Fruit fly (Drosophila melanogaster) whole organism, embryonic: Measurements from ENCODE around the gene CG31800.

ENCODE experiments used
- Atf-2 ChIP-seq: fragments of 200-800 bp; sonication (Bioruptor generic); optimal IDR thresholded peaks from 2 replicates; lab custom pipeline; 2016; ENCODE audit warnings: missing biosample characterization, missing genetic modification characterization
- CG10321 ChIP-seq: fragments of 200-800 bp; sonication (Bioruptor generic); IDR thresholded peaks from 2 replicates; pipeline ENCODE4 v1.3.6; 2022; ENCODE audit warnings: missing biosample characterization, missing genetic modification characterization
- CG11560 ChIP-seq: fragments of 200-800 bp; sonication (Bioruptor generic); IDR thresholded peaks from 3 replicates; pipeline ENCODE4 v1.3.6; 2022; ENCODE audit warnings: missing biosample characterization, missing genetic modification characterization
- CG12236 ChIP-seq: fragments of 200-800 bp; sonication (Bioruptor generic); optimal IDR thresholded peaks from 2 replicates; lab custom pipeline; 2016; ENCODE audit warnings: missing biosample characterization, missing genetic modification characterization
- CG12299 ChIP-seq: fragments of 200-800 bp; sonication (Bioruptor generic); optimal IDR thresholded peaks from 2 replicates; lab custom pipeline; 2018; ENCODE audit warnings: missing biosample characterization, mild to moderate bottlenecking, missing genetic modification characterization
- CG12391 ChIP-seq: fragments of 200-800 bp; sonication (Bioruptor generic); optimal IDR thresholded peaks from 3 replicates; lab custom pipeline; 2018; ENCODE audit warnings: missing biosample characterization, mild to moderate bottlenecking, missing genetic modification characterization, moderate library complexity
- CG13123 ChIP-seq: fragments of 200-800 bp; sonication (Bioruptor generic); optimal IDR thresholded peaks from 2 replicates; lab custom pipeline; 2016; ENCODE audit warnings: missing biosample characterization, missing genetic modification characterization
- CG1529 ChIP-seq: fragments of 200-800 bp; sonication (Bioruptor generic); optimal IDR thresholded peaks from 3 replicates; lab custom pipeline; 2018; ENCODE audit warnings: missing biosample characterization, missing genetic modification characterization
- CG18262 ChIP-seq: fragments of 200-800 bp; optimal IDR thresholded peaks from 3 replicates; lab custom pipeline; 2019; ENCODE audit warnings: missing biosample characterization, mild to moderate bottlenecking, missing genetic modification characterization, moderate library complexity
- CG2116 ChIP-seq: fragments of 200-800 bp; sonication (Bioruptor generic); optimal IDR thresholded peaks from 3 replicates; lab custom pipeline; 2018; ENCODE audit warnings: missing biosample characterization, mild to moderate bottlenecking, missing genetic modification characterization
- CG2889 ChIP-seq: fragments of 200-800 bp; sonication (Bioruptor generic); IDR thresholded peaks from 3 replicates; pipeline ENCODE4 v1.3.6; 2022; ENCODE audit warnings: missing biosample characterization, missing genetic modification characterization
- CG30020 ChIP-seq: fragments of 200-800 bp; optimal IDR thresholded peaks from 2 replicates; lab custom pipeline; 2019; ENCODE audit warnings: missing biosample characterization, mild to moderate bottlenecking, missing genetic modification characterization, moderate library complexity
- CG31365 ChIP-seq: fragments of 200-800 bp; sonication (Bioruptor generic); optimal IDR thresholded peaks from 2 replicates; lab custom pipeline; 2018; ENCODE audit warnings: missing biosample characterization, mild to moderate bottlenecking, missing genetic modification characterization
- CG4424 ChIP-seq: fragments of 200-800 bp; sonication (Bioruptor generic); optimal IDR thresholded peaks from 3 replicates; lab custom pipeline; 2016; ENCODE audit warnings: missing biosample characterization, missing genetic modification characterization
- CG6175 ChIP-seq: fragments of 200-800 bp; sonication (Bioruptor generic); IDR thresholded peaks from 3 replicates; pipeline ENCODE4 v1.3.6; 2022; ENCODE audit warnings: missing biosample characterization, missing genetic modification characterization
- CG7357 ChIP-seq: fragments of 200-800 bp; sonication (Bioruptor generic); IDR thresholded peaks from 3 replicates; pipeline ENCODE4 v1.3.6; 2022; ENCODE audit warnings: missing biosample characterization, missing genetic modification characterization
- CG8478 ChIP-seq: fragments of >200 bp; optimal IDR thresholded peaks from 2 replicates; lab custom pipeline; 2018
- CG9437 ChIP-seq: fragments of 200-800 bp; sonication (Bioruptor generic); optimal IDR thresholded peaks from 2 replicates; lab custom pipeline; 2018; ENCODE audit warnings: missing biosample characterization, mild to moderate bottlenecking, missing genetic modification characterization
- CkIIα-i1 ChIP-seq: fragments of 200-800 bp; sonication (Bioruptor generic); IDR thresholded peaks from 2 replicates; pipeline ENCODE4 v1.3.6; 2022; ENCODE audit warnings: missing biosample characterization, missing genetic modification characterization
- Dbx ChIP-seq: fragments of 200-800 bp; sonication (Bioruptor generic); IDR thresholded peaks from 3 replicates; pipeline ENCODE4 v1.3.6; 2022; ENCODE audit warnings: missing biosample characterization, missing genetic modification characterization
- Drgx ChIP-seq: fragments of 200-800 bp; sonication (Bioruptor generic); IDR thresholded peaks from 2 replicates; pipeline ENCODE4 v1.3.6; 2022; ENCODE audit warnings: missing biosample characterization, missing genetic modification characterization
- Hmr ChIP-seq: fragments of 200-800 bp; sonication (Bioruptor generic); optimal IDR thresholded peaks from 3 replicates; lab custom pipeline; 2017; ENCODE audit warnings: mild to moderate bottlenecking, missing biosample characterization, missing genetic modification reagents, missing genetic modification characterization
- Lim3 ChIP-seq: fragments of 200-800 bp; sonication (Bioruptor generic); IDR thresholded peaks from 2 replicates; pipeline ENCODE4 v1.3.6; 2022; ENCODE audit warnings: missing biosample characterization, missing genetic modification characterization
- MTF-1 ChIP-seq: fragments of 200-800 bp; sonication (Bioruptor generic); optimal IDR thresholded peaks from 2 replicates; lab custom pipeline; 2018; ENCODE audit warnings: missing biosample characterization, mild to moderate bottlenecking, missing genetic modification characterization, borderline replicate concordance
- NC2α ChIP-seq: fragments of 200-800 bp; sonication (Bioruptor generic); optimal IDR thresholded peaks from 2 replicates; lab custom pipeline; 2016; ENCODE audit warnings: missing biosample characterization, missing genetic modification characterization
- Nf-YB ChIP-seq: fragments of 200-800 bp; sonication (Bioruptor generic); optimal IDR thresholded peaks from 3 replicates; lab custom pipeline; 2019; ENCODE audit warnings: missing biosample characterization, mild to moderate bottlenecking, missing genetic modification characterization, moderate library complexity
- NfI ChIP-seq: fragments of 200-800 bp; sonication (Bioruptor generic); optimal IDR thresholded peaks from 3 replicates; lab custom pipeline; 2018; ENCODE audit warnings: missing biosample characterization, mild to moderate bottlenecking, missing genetic modification characterization, moderate library complexity
- Pdp1 ChIP-seq, 2 experiments: fragments of 200-800 bp; sonication (Bioruptor generic); optimal IDR thresholded peaks; 3 replicates each; lab custom pipeline; 2016; ENCODE audit warnings: missing biosample characterization in 2 of 2, missing genetic modification characterization in 2 of 2, mild to moderate bottlenecking in 1 of 2, moderate library complexity in 1 of 2
- Side ChIP-seq: fragments of 200-800 bp; sonication (Bioruptor generic); optimal IDR thresholded peaks from 2 replicates; lab custom pipeline; 2016; ENCODE audit warnings: missing biosample characterization, missing genetic modification characterization
- ato ChIP-seq: fragments of 200-800 bp; sonication (Bioruptor generic); IDR thresholded peaks from 2 replicates; pipeline ENCODE4 v1.3.6; 2022; ENCODE audit warnings: missing biosample characterization, missing genetic modification characterization; ENCODE audit not compliant: partially characterized antibody
- br ChIP-seq: fragments of >200 bp; optimal IDR thresholded peaks from 2 replicates; lab custom pipeline; 2017
- cad ChIP-seq: fragments of >200 bp; optimal IDR thresholded peaks from 2 replicates; lab custom pipeline; 2017; ENCODE audit warnings: missing biosample characterization, missing genetic modification characterization
- crc ChIP-seq: fragments of 200-800 bp; sonication (Bioruptor generic); optimal IDR thresholded peaks from 2 replicates; lab custom pipeline; 2016; ENCODE audit warnings: missing biosample characterization, missing genetic modification characterization
- da ChIP-seq: fragments of 200-800 bp; sonication (Bioruptor generic); optimal IDR thresholded peaks from 2 replicates; lab custom pipeline; 2016; ENCODE audit warnings: missing biosample characterization, missing genetic modification characterization
- danr ChIP-seq: fragments of 200-800 bp; sonication (Bioruptor generic); IDR thresholded peaks from 2 replicates; pipeline ENCODE4 v1.3.6; 2022; ENCODE audit warnings: missing biosample characterization, missing genetic modification characterization
- gcm ChIP-seq: fragments of 200-800 bp; sonication (Bioruptor generic); optimal IDR thresholded peaks from 2 replicates; lab custom pipeline; 2019; ENCODE audit warnings: missing biosample characterization, mild to moderate bottlenecking, missing genetic modification characterization, moderate library complexity
- gfzf ChIP-seq: fragments of 200-800 bp; sonication (Bioruptor generic); optimal IDR thresholded peaks from 2 replicates; lab custom pipeline; 2016; ENCODE audit warnings: missing biosample characterization, mild to moderate bottlenecking, missing genetic modification characterization, moderate library complexity
- grau ChIP-seq: fragments of 200-800 bp; optimal IDR thresholded peaks from 3 replicates; lab custom pipeline; 2019; ENCODE audit warnings: missing biosample characterization, mild to moderate bottlenecking, missing genetic modification characterization, moderate library complexity
- gsb ChIP-seq: fragments of 200-800 bp; sonication (Bioruptor generic); IDR thresholded peaks from 2 replicates; pipeline ENCODE4 v1.3.6; 2022; ENCODE audit warnings: missing biosample characterization, missing genetic modification characterization
- h ChIP-seq: fragments of >200 bp; optimal IDR thresholded peaks from 2 replicates; lab custom pipeline; 2017
- insv ChIP-seq, 2 experiments: fragments of 200-800 bp; sonication (Bioruptor generic); optimal IDR thresholded peaks; 3 replicates each; lab custom pipeline; 2016 to 2018; ENCODE audit warnings: missing biosample characterization in 2 of 2, missing genetic modification characterization in 2 of 2
- lola ChIP-seq, 3 experiments: fragments of >200 bp in 2 of 3; fragments of 200-800 bp in 1 of 3; sonication (Bioruptor generic) in 1 of 3; optimal IDR thresholded peaks; 2 replicates each; lab custom pipeline; 2017 to 2019; ENCODE audit warnings: missing biosample characterization in 3 of 3, missing genetic modification characterization in 3 of 3, mild to moderate bottlenecking in 1 of 3, moderate library complexity in 1 of 3
- nom ChIP-seq: fragments of 200-800 bp; sonication (Bioruptor generic); optimal IDR thresholded peaks from 2 replicates; lab custom pipeline; 2017; ENCODE audit warnings: missing biosample characterization, missing genetic modification characterization, mild to moderate bottlenecking, moderate library complexity, missing genetic modification reagents
- odd ChIP-seq: fragments of 200-800 bp; sonication (Bioruptor generic); optimal IDR thresholded peaks from 2 replicates; lab custom pipeline; 2017; ENCODE audit warnings: missing biosample characterization, mild to moderate bottlenecking, missing genetic modification characterization
- pita ChIP-seq: fragments of 200-800 bp; sonication (Bioruptor generic); optimal IDR thresholded peaks from 2 replicates; lab custom pipeline; 2017; ENCODE audit warnings: missing biosample characterization, mild to moderate bottlenecking, missing genetic modification characterization
- pros ChIP-seq: fragments of 200-800 bp; sonication (Bioruptor generic); optimal IDR thresholded peaks from 3 replicates; lab custom pipeline; 2019; ENCODE audit warnings: missing biosample characterization, mild to moderate bottlenecking, missing genetic modification characterization, moderate library complexity
- repo ChIP-seq: fragments of 200-800 bp; sonication (Bioruptor generic); optimal IDR thresholded peaks from 2 replicates; lab custom pipeline; 2016; ENCODE audit warnings: missing biosample characterization, missing genetic modification characterization
- sc ChIP-seq, 3 experiments: fragments of >200 bp in 2 of 3; fragments of 200-800 bp in 1 of 3; sonication (Bioruptor generic) in 1 of 3; optimal IDR thresholded peaks; 2 replicates in 2 of 3; 3 replicates in 1 of 3; lab custom pipeline; 2017; ENCODE audit warnings: mild to moderate bottlenecking in 1 of 3, missing biosample characterization in 1 of 3, missing genetic modification characterization in 1 of 3, missing genetic modification reagents in 1 of 3
- sug ChIP-seq: fragments of 200-800 bp; optimal IDR thresholded peaks from 2 replicates; lab custom pipeline; 2019; ENCODE audit warnings: missing biosample characterization, mild to moderate bottlenecking, missing genetic modification characterization, moderate library complexity
- tna ChIP-seq: fragments of 200-800 bp; sonication (Bioruptor generic); IDR thresholded peaks from 2 replicates; pipeline ENCODE4 v1.3.6; 2022; ENCODE audit warnings: missing biosample characterization, missing genetic modification characterization; ENCODE audit not compliant: partially characterized antibody
- tx ChIP-seq: fragments of 200-800 bp; sonication (Bioruptor generic); optimal IDR thresholded peaks from 2 replicates; lab custom pipeline; 2016; ENCODE audit warnings: missing biosample characterization, missing genetic modification characterization
- zen2 ChIP-seq: fragments of 200-800 bp; sonication (Bioruptor generic); IDR thresholded peaks from 3 replicates; pipeline ENCODE4 v1.3.6; 2022; ENCODE audit warnings: missing biosample characterization, missing genetic modification characterization; ENCODE audit not compliant: partially characterized antibody

The CG31800 gene

dm6 chr2L:19058916-19059315, 24.5 kb upstream of the CG31800 start, which contains the start of gene Phlpp (continued):
- TF ChIP-seq tna (GFP tag; lab: Robert Waterston, UW) (no peak), nom (GFP tag; lab: Kevin White, UChicago) (no peak), CG2116 (GFP tag; lab: Kevin White, UChicago) (peak; percentile 10), pros (GFP tag; lab: Kevin White, UChicago) (peak; percentile 45), CG4424 (GFP tag; lab: Kevin White, UChicago) (peak; percentile 72), br (no peak), CG1529 (GFP tag; lab: Kevin White, UChicago) (no peak), Drgx (GFP tag; lab: Robert Waterston, UW) (peak; percentile 72), CG30020 (no peak), CG12391 (tag; lab: Kevin White, UChicago) (peak; percentile 41), gsb (GFP tag; lab: Robert Waterston, UW) (no peak), pita (GFP tag; lab: Kevin White, UChicago) (no peak), odd (GFP tag; lab: Kevin White, UChicago) (no peak), NC2α (peak; percentile 24), gcm (GFP tag; lab: Kevin White, UChicago) (peak; percentile 8), Hmr (GFP tag; lab: Kevin White, UChicago) (no peak), MTF-1 (GFP tag; lab: Kevin White, UChicago) (peak; percentile 3), CG31365 (tag; lab: Kevin White, UChicago) (no peak), sug (tag; lab: Kevin White, UChicago) (no peak), CG11560 (tag; lab: Robert Waterston, UW) (no peak), Dbx (GFP tag; lab: Robert Waterston, UW) (0 out of 3 replicates have a peak, but pooled peaks have one; percentile 31), Atf-2 (GFP tag; lab: Kevin White, UChicago) (no peak), ato (GFP tag; lab: Robert Waterston, UW) (no peak), Pdp1 (GFP tag; optimal IDR thresholded peaks at IDR 0.05; lab: Kevin White, UChicago) (peak in 1 of 2 experiments; percentile 58), CG13123 (GFP tag; lab: Kevin White, UChicago) (no peak), h (lab: Kevin White, UChicago) (no peak), insv (GFP tag; optimal IDR thresholded peaks at IDR 0.05; lab: Kevin White, UChicago) (no peak), CG9437 (GFP tag; lab: Kevin White, UChicago) (peak; percentile 2), sc (optimal IDR thresholded peaks at IDR 0.05; lab: Kevin White, UChicago) (no peak), sc (GFP tag; optimal IDR thresholded peaks at IDR 0.05; lab: Kevin White, UChicago) (no peak), CkIIα-i1 (no peak), CG2889 (GFP tag; lab: Robert Waterston, UW) (no peak), danr (no peak), Nf-YB (GFP tag; lab: Kevin White, UChicago) (no peak), cad (no peak), lola (GFP tag; optimal IDR thresholded peaks at IDR 0.05; lab: Kevin White, UChicago) (peak in 1 of 3 experiments; percentile 46), tx (GFP tag; lab: Kevin White, UChicago) (no peak), CG8478 (lab: Kevin White, UChicago) (no peak), CG7357 (GFP tag; lab: Robert Waterston, UW) (no peak), zen2 (no peak), NfI (GFP tag; lab: Kevin White, UChicago) (no peak), Side (GFP tag; lab: Kevin White, UChicago) (peak; percentile 23), CG12236 (GFP tag; lab: Kevin White, UChicago) (no peak), CG18262 (tag; lab: Kevin White, UChicago) (peak; percentile 83), repo (GFP tag; lab: Kevin White, UChicago) (no peak), gfzf (GFP tag; lab: Kevin White, UChicago) (no peak), crc (no peak), CG6175 (GFP tag; lab: Robert Waterston, UW) (no peak), CG10321 (GFP tag; lab: Robert Waterston, UW) (0 out of 2 replicates have a peak, but pooled peaks have one; percentile 11), Lim3 (GFP tag; lab: Robert Waterston, UW) (no peak), da (GFP tag; lab: Kevin White, UChicago) (no peak), grau (tag; lab: Kevin White, UChicago) (peak; percentile 80), CG12299 (tag; lab: Kevin White, UChicago) (no peak)
